Fruit fly (Drosophila melanogaster) whole organism, wandering third instar larva: Measurements from ENCODE around the gene Det.

ENCODE experiments used
- CG9705 ChIP-seq: fragments of 200-800 bp; sonication (Bioruptor generic); optimal IDR thresholded peaks from 2 replicates; lab custom pipeline; 2018; ENCODE audit warnings: missing biosample characterization, mild to moderate bottlenecking, missing genetic modification characterization
- CrebA ChIP-seq: fragments of 200-800 bp; sonication (Bioruptor generic); optimal IDR thresholded peaks from 2 replicates; lab custom pipeline; 2016; ENCODE audit warnings: missing biosample characterization, mild to moderate bottlenecking, missing genetic modification characterization, borderline replicate concordance
- GATAd ChIP-seq: sonication (Bioruptor generic); optimal IDR thresholded peaks from 2 replicates; lab custom pipeline; 2016; ENCODE audit warnings: missing biosample characterization, missing genetic modification characterization
- Hnf4 ChIP-seq: fragments of 200-800 bp; sonication (Bioruptor generic); optimal IDR thresholded peaks from 2 replicates; lab custom pipeline; 2016; ENCODE audit warnings: missing biosample characterization, mild to moderate bottlenecking, missing genetic modification characterization
- Myc ChIP-seq: fragments of >200 bp; optimal IDR thresholded peaks from 2 replicates; lab custom pipeline; 2017
- OdsH ChIP-seq: fragments of 200-800 bp; sonication (Bioruptor generic); optimal IDR thresholded peaks from 2 replicates; lab custom pipeline; 2016; ENCODE audit warnings: missing biosample characterization, mild to moderate bottlenecking, missing genetic modification characterization
- foxo ChIP-seq, 2 experiments: fragments of 200-800 bp; sonication (Bioruptor generic); optimal IDR thresholded peaks; 2 replicates in 1 of 2; 3 replicates in 1 of 2; lab custom pipeline; 2016 to 2017; ENCODE audit warnings: missing biosample characterization in 2 of 2, missing genetic modification characterization in 2 of 2
- h ChIP-seq: fragments of 200-800 bp; sonication (Bioruptor generic); optimal IDR thresholded peaks from 3 replicates; lab custom pipeline; 2016; ENCODE audit warnings: missing biosample characterization, mild to moderate bottlenecking, missing genetic modification characterization
- jim ChIP-seq: fragments of 175-275, 200-325 bp; sonication (Bioruptor generic); optimal IDR thresholded peaks from 2 replicates; lab custom pipeline; 2016; ENCODE audit warnings: missing biosample characterization, mild to moderate bottlenecking, missing genetic modification characterization
- pan ChIP-seq: fragments of >200 bp; optimal IDR thresholded peaks from 2 replicates; lab custom pipeline; 2017
- psq ChIP-seq: fragments of 200-800 bp; sonication (Bioruptor generic); optimal IDR thresholded peaks from 3 replicates; lab custom pipeline; 2017; ENCODE audit warnings: missing biosample characterization, mild to moderate bottlenecking, missing genetic modification characterization, moderate library complexity
- usp ChIP-seq: fragments of >200 bp; optimal IDR thresholded peaks from 2 replicates; lab custom pipeline; 2017; ENCODE audit warnings: missing biosample characterization, missing genetic modification characterization

DNA sequence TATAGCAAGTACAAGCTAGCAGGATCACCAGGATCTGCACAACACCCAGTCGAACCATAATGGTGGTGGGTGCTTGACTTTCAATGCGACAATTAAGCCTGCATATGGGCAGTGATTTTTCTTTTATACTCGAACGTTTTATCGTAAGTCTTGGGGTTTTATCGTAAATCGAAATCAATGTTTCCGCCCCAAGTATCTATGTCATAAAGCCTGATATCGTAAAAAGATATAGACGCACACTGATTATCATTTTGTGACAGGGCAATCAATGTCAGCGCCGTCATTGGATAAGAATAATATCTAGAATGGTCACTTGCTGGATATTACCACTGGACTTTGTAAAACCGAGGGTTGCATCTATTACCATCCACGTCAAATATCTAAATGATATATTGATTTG lies 19.1 kb upstream of the Det start, which contains the start of gene CG17475:
- TF ChIP-seq CrebA (GFP tag; lab: Kevin White, UChicago) (no peak), Hnf4 (GFP tag; lab: Kevin White, UChicago) (no peak), jim (GFP tag; lab: Kevin White, UChicago) (no peak), pan (lab: Kevin White, UChicago) (no peak), foxo (GFP tag; optimal IDR thresholded peaks at IDR 0.05; lab: Kevin White, UChicago) (no peak), OdsH (no peak), usp (GFP tag; lab: Kevin White, UChicago) (no peak), h (no peak), Myc (no peak), GATAd (GFP tag; lab: Kevin White, UChicago) (no peak), psq (no peak), CG9705 (no peak)
